Worm (Caenorhabditis elegans): Measurements from ENCODE around the gene try-9.

ce11 chrII:4369715-4370114 lies 1.7 kb downstream of the try-9 start:
- TF ChIP-seq C38D4.7 (GFP tag; optimal IDR thresholded peaks at IDR 0.05): no peak
- TF ChIP-seq hlh-30 (tag; optimal IDR thresholded peaks at IDR 0.05; ENCODE audit: insufficient read depth): no peak
- TF ChIP-seq pqm-1 (tag; optimal IDR thresholded peaks at IDR 0.05): no peak
- no peak for TF ChIP-seq pha-4 (tag; optimal IDR thresholded peaks at IDR 0.05)
- TF ChIP-seq tbx-2 (tag; optimal IDR thresholded peaks at IDR 0.05): no peak
- no peak for TF ChIP-seq npax-4 (tag; optimal IDR thresholded peaks at IDR 0.05)
- TF ChIP-seq ama-1 (optimal IDR thresholded peaks at IDR 0.05): no peak
- TF ChIP-seq nhr-11 (tag; optimal IDR thresholded peaks at IDR 0.05): no peak
- no peak for TF ChIP-seq fkh-10 (GFP tag; optimal IDR thresholded peaks at IDR 0.05)
- TF ChIP-seq ahr-1 (tag; optimal IDR thresholded peaks at IDR 0.05): no peak

Measured in whole organism, late embryonic.